Worm (Caenorhabditis elegans) whole organism, L2 larva: ENCODE measurements around the gene srt-54.

Experiments used
- C34F6.9 ChIP-seq: fragments of 150-350 bp; optimal IDR thresholded peaks from 2 replicates; lab custom pipeline; 2014; ENCODE audit warnings: missing biosample characterization, missing genetic modification characterization
- F13H6.1 ChIP-seq: sonication (generic microtip); optimal IDR thresholded peaks from 2 replicates; lab custom pipeline; 2016; ENCODE audit warnings: missing genetic modification characterization, missing compliant biosample characterization
- R02D3.7 ChIP-seq: fragments of 150-350 bp; optimal IDR thresholded peaks from 2 replicates; lab custom pipeline; 2014; ENCODE audit warnings: missing biosample characterization, missing genetic modification characterization
- Y55F3AM.14 ChIP-seq: fragments of 200-800 bp; sonication (Bioruptor generic); optimal IDR thresholded peaks from 2 replicates; lab custom pipeline; 2018; ENCODE audit warnings: mild to moderate bottlenecking, missing genetic modification characterization, missing compliant biosample characterization
- ZK546.5 ChIP-seq: sonication (generic microtip); optimal IDR thresholded peaks from 2 replicates; lab custom pipeline; 2017; ENCODE audit warnings: missing biosample characterization, missing genetic modification characterization
- aly-2 ChIP-seq: fragments of 150-350 bp; optimal IDR thresholded peaks from 2 replicates; lab custom pipeline; 2014; ENCODE audit warnings: missing biosample characterization, missing genetic modification characterization
- ama-1 ChIP-seq: fragments of 150-350 bp; optimal IDR thresholded peaks from 2 replicates; lab custom pipeline; 2018; ENCODE audit warnings: inconsistent platforms
- blmp-1 ChIP-seq: sonication (generic microtip); optimal IDR thresholded peaks from 2 replicates; lab custom pipeline; 2017; ENCODE audit warnings: missing genetic modification characterization, mild to moderate bottlenecking, missing compliant biosample characterization, antibody characterized with exemption, moderate library complexity; ENCODE audit not compliant: insufficient read depth
- crh-2 ChIP-seq: sonication (generic microtip); optimal IDR thresholded peaks from 2 replicates; lab custom pipeline; 2017; ENCODE audit warnings: missing biosample characterization, missing genetic modification characterization
- dmd-4 ChIP-seq: sonication (generic microtip); optimal IDR thresholded peaks from 2 replicates; lab custom pipeline; 2017; ENCODE audit warnings: missing biosample characterization, missing genetic modification characterization
- egl-27 ChIP-seq: sonication (generic microtip); optimal IDR thresholded peaks from 3 replicates; lab custom pipeline; 2017; ENCODE audit warnings: missing biosample characterization, missing genetic modification reagents, missing genetic modification characterization
- fos-1 ChIP-seq: fragments of 150-350 bp; optimal IDR thresholded peaks from 2 replicates; lab custom pipeline; 2014; ENCODE audit warnings: missing biosample characterization, missing genetic modification characterization
- gmeb-1 ChIP-seq: fragments of 150-350 bp; optimal IDR thresholded peaks from 2 replicates; lab custom pipeline; 2014; ENCODE audit warnings: missing biosample characterization, missing genetic modification characterization
- lin-11 ChIP-seq: fragments of 150-350 bp; sonication (generic microtip); optimal IDR thresholded peaks from 2 replicates; lab custom pipeline; 2014; ENCODE audit warnings: missing biosample characterization, missing genetic modification characterization, inconsistent platforms, mixed read lengths
- lin-13 ChIP-seq: fragments of 150-350 bp; optimal IDR thresholded peaks from 2 replicates; lab custom pipeline; 2014; ENCODE audit warnings: missing biosample characterization, missing genetic modification reagents, missing genetic modification characterization
- lin-39 ChIP-seq: fragments of 150-350 bp; optimal IDR thresholded peaks from 2 replicates; lab custom pipeline; 2014; ENCODE audit warnings: missing biosample characterization, missing genetic modification reagents, missing genetic modification characterization
- lsy-2 ChIP-seq, 2 experiments: fragments of 150-350 bp in 1 of 2; sonication (generic microtip) in 1 of 2; optimal IDR thresholded peaks; 2 replicates each; lab custom pipeline; 2014 to 2017; ENCODE audit warnings: missing biosample characterization in 2 of 2, missing genetic modification characterization in 2 of 2
- mab-5 ChIP-seq: fragments of 150-350 bp; optimal IDR thresholded peaks from 2 replicates; lab custom pipeline; 2014; ENCODE audit warnings: missing biosample characterization, missing genetic modification characterization
- mdl-1 ChIP-seq, 2 experiments: fragments of 150-350 bp in 1 of 2; sonication (generic microtip) in 1 of 2; optimal IDR thresholded peaks; 2 replicates each; lab custom pipeline; 2017; ENCODE audit warnings: missing biosample characterization in 2 of 2, missing genetic modification characterization in 2 of 2
- nhr-10 ChIP-seq: sonication (generic microtip); optimal IDR thresholded peaks from 2 replicates; lab custom pipeline; 2017; ENCODE audit warnings: missing biosample characterization, missing genetic modification characterization
- nhr-11 ChIP-seq: fragments of 150-350 bp; optimal IDR thresholded peaks from 2 replicates; lab custom pipeline; 2014; ENCODE audit warnings: missing biosample characterization, missing genetic modification characterization
- nhr-12 ChIP-seq: fragments of 150-350 bp; optimal IDR thresholded peaks from 2 replicates; lab custom pipeline; 2014; ENCODE audit warnings: missing biosample characterization, missing genetic modification characterization
- nhr-129 ChIP-seq: fragments of 150-350 bp; optimal IDR thresholded peaks from 2 replicates; lab custom pipeline; 2014; ENCODE audit warnings: missing biosample characterization, missing genetic modification characterization
- nhr-23 ChIP-seq: fragments of 150-350 bp; optimal IDR thresholded peaks from 2 replicates; lab custom pipeline; 2014; ENCODE audit warnings: missing biosample characterization, missing genetic modification reagents, missing genetic modification characterization
- nhr-25 ChIP-seq: fragments of 150-350 bp; sonication (generic microtip); optimal IDR thresholded peaks from 3 replicates; lab custom pipeline; 2014; ENCODE audit warnings: missing biosample characterization, missing genetic modification characterization
- nhr-6 ChIP-seq: fragments of 150-350 bp; optimal IDR thresholded peaks from 2 replicates; lab custom pipeline; 2014; ENCODE audit warnings: missing biosample characterization, missing genetic modification characterization
- nhr-77 ChIP-seq: fragments of 150-350 bp; optimal IDR thresholded peaks from 2 replicates; lab custom pipeline; 2014; ENCODE audit warnings: missing biosample characterization, missing genetic modification characterization
- peb-1 ChIP-seq: fragments of 150-350 bp; optimal IDR thresholded peaks from 2 replicates; lab custom pipeline; 2014; ENCODE audit warnings: missing biosample characterization, missing genetic modification characterization
- sem-4 ChIP-seq: fragments of 150-350 bp; optimal IDR thresholded peaks from 2 replicates; lab custom pipeline; 2014; ENCODE audit warnings: missing biosample characterization, missing genetic modification reagents, missing genetic modification characterization
- skn-1 ChIP-seq: sonication (generic microtip); optimal IDR thresholded peaks from 2 replicates; lab custom pipeline; 2017; ENCODE audit warnings: missing biosample characterization, missing genetic modification characterization
- sma-3 ChIP-seq: sonication (generic microtip); optimal IDR thresholded peaks from 2 replicates; lab custom pipeline; 2016; ENCODE audit warnings: missing genetic modification reagents, missing genetic modification characterization, missing compliant biosample characterization
- sma-9 ChIP-seq, 2 experiments: fragments of 150-350 bp in 1 of 2; sonication (generic microtip) in 1 of 2; optimal IDR thresholded peaks; 2 replicates each; lab custom pipeline; 2014 to 2016; ENCODE audit warnings: missing genetic modification characterization in 2 of 2, mild to moderate bottlenecking in 1 of 2, missing biosample characterization in 1 of 2, missing compliant biosample characterization in 1 of 2, missing genetic modification reagents in 1 of 2, moderate library complexity in 1 of 2
- snpc-4 ChIP-seq: fragments of 150-350 bp; optimal IDR thresholded peaks from 2 replicates; lab custom pipeline; 2014; ENCODE audit warnings: missing biosample characterization, missing genetic modification characterization
- unc-39 ChIP-seq: fragments of 150-350 bp; optimal IDR thresholded peaks from 2 replicates; lab custom pipeline; 2014; ENCODE audit warnings: missing biosample characterization, missing genetic modification characterization
- zag-1 ChIP-seq: fragments of 150-350 bp; optimal IDR thresholded peaks from 2 replicates; lab custom pipeline; 2014; ENCODE audit warnings: missing biosample characterization, missing genetic modification characterization
- ztf-11 ChIP-seq: sonication (generic microtip); optimal IDR thresholded peaks from 2 replicates; lab custom pipeline; 2017; ENCODE audit warnings: missing biosample characterization, missing genetic modification characterization
- ztf-4 ChIP-seq: fragments of 150-350 bp; optimal IDR thresholded peaks from 2 replicates; lab custom pipeline; 2014; ENCODE audit warnings: missing biosample characterization, missing genetic modification characterization

The srt-54 gene

DNA sequence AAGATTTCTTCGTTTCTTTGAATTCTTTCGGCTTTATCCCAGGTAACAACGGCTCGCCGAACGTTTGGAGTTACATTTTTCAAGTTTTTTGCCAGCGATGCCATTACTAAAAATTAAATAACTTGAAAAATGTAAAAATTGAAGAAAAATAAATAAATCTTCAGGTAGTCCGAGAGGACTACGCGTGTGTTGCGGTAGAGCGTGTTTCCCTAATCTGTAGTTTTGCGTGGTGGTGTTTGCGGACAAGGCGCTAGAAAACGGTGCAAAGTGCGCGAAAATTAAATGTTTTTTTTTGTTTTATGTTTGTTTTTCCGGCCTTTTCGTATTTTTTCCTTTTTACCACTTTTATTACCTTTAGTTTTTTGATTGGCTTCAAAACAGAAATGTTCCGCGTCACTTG, 38.9 kb downstream of the srt-54 start, which contains the start of gene mrpl-28 (continued):
- TF ChIP-seq crh-2 (tag; lab: Kevin White, UChicago) (peak; percentile 95), nhr-6 (peak; percentile 90), lsy-2 (tag; optimal IDR thresholded peaks at IDR 0.05; lab: Kevin White, UChicago) (peak; percentile 90 to 95), R02D3.7 (tag; lab: Kevin White, UChicago) (peak; percentile 73), nhr-129 (tag; lab: Kevin White, UChicago) (peak; percentile 85), lin-11 (peak; percentile 96), lin-13 (GFP tag; lab: Kevin White, UChicago) (peak; percentile 95), sma-9 (GFP tag; optimal IDR thresholded peaks at IDR 0.05; lab: Kevin White, UChicago) (peak; percentile 95), sma-9 (tag; optimal IDR thresholded peaks at IDR 0.05; lab: Kevin White, UChicago) (no peak), sma-3 (peak; percentile 95), ztf-11 (tag; lab: Kevin White, UChicago) (no peak), ztf-4 (tag; lab: Kevin White, UChicago) (peak; percentile 86)

DNA sequence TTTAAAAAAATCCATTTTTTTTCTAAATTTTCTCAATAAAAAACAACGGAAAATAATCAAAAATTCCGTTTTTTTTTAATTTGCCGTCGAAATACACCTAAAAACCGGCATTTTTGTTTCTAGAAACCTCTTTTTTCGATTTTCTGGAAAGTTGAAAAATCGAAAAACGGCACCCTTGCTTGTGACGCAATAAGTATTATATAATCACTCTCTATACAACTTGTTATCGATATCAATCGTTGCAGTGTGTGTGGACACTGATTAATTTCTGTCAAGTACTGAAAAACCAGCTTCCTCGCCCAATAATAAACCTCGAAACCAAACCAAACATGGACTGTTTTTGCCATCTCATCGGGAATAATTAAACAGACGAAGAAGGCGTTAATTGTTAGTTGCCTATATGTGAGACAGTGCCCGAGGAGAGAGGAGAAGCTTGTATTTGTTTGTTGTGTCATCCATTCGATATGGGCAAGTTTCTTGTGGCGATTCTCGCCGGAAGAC, 40.0 kb downstream of the srt-54 start:
- TF ChIP-seq F13H6.1 (tag; lab: Kevin White, UChicago): no peak
- TF ChIP-seq nhr-6: no peak
- no peak for TF ChIP-seq ztf-4 (tag; lab: Kevin White, UChicago)
- TF ChIP-seq skn-1 (tag; lab: Kevin White, UChicago): no peak
- no peak for TF ChIP-seq dmd-4 (tag; lab: Kevin White, UChicago)
- TF ChIP-seq blmp-1: no peak
- TF ChIP-seq zag-1: no peak
- TF ChIP-seq sem-4 (tag; lab: Kevin White, UChicago): no peak
- no peak for TF ChIP-seq nhr-129 (tag; lab: Kevin White, UChicago)
- TF ChIP-seq snpc-4 (tag; lab: Kevin White, UChicago): no peak

DNA sequence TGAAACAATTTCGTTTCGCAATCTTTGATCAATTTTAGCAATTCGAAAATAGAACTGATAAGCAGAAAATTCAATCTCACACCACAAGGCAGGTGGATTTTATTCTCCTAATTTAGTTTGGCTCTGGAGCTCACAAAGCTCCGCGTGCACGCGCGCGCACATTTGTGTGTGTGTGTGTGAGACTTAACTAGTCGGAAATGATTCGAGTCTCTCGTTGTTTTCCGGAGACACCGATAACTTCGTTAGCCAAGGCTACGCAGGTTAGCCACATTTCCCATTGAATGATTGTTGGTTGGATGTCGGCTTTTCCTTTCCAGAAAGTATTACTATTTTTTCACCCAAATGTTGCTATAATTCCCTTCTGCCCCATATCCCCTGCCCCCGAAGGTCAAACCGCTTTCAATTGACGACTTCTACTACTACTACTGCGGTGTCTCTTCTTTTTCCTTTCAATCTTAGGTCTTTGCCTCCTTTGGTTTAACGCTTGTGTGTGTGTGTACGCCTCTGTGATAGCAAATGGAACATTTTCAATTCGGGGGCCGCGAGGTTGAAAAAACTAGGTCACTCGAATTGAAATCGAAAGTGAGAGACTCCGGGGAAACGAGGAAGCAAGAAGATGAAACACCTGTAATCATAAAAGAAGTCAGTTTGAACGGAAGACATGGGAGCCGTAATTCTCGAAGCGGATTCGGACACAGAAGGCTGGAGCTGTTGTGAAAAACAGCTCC, 41.2 kb downstream of the srt-54 start:
- TF ChIP-seq F13H6.1 (tag; lab: Kevin White, UChicago) (peak; percentile 7), lin-39 (tag; lab: Kevin White, UChicago) (no peak), nhr-12 (no peak), sma-3 (no peak), mdl-1 (tag; optimal IDR thresholded peaks at IDR 0.05; lab: Kevin White, UChicago) (no peak), nhr-25 (tag; lab: Kevin White, UChicago) (no peak), ama-1 (lab: Kevin White, UChicago) (no peak), nhr-6 (no peak), aly-2 (tag; lab: Kevin White, UChicago) (no peak), lin-11 (peak; percentile 21), nhr-11 (tag; lab: Kevin White, UChicago) (no peak), ZK546.5 (tag; lab: Kevin White, UChicago) (no peak), nhr-10 (tag; lab: Kevin White, UChicago) (no peak), zag-1 (no peak), unc-39 (tag; lab: Kevin White, UChicago) (no peak), nhr-23 (tag; lab: Kevin White, UChicago) (no peak), nhr-77 (tag; lab: Kevin White, UChicago) (no peak), ztf-4 (tag; lab: Kevin White, UChicago) (no peak), egl-27 (tag; lab: Kevin White, UChicago) (peak; percentile 3), Y55F3AM.14 (GFP tag; lab: Kevin White, UChicago) (no peak), peb-1 (no peak), lin-13 (GFP tag; lab: Kevin White, UChicago) (no peak), snpc-4 (tag; lab: Kevin White, UChicago) (no peak), fos-1 (peak; percentile 37), blmp-1 (peak; percentile 80)

DNA sequence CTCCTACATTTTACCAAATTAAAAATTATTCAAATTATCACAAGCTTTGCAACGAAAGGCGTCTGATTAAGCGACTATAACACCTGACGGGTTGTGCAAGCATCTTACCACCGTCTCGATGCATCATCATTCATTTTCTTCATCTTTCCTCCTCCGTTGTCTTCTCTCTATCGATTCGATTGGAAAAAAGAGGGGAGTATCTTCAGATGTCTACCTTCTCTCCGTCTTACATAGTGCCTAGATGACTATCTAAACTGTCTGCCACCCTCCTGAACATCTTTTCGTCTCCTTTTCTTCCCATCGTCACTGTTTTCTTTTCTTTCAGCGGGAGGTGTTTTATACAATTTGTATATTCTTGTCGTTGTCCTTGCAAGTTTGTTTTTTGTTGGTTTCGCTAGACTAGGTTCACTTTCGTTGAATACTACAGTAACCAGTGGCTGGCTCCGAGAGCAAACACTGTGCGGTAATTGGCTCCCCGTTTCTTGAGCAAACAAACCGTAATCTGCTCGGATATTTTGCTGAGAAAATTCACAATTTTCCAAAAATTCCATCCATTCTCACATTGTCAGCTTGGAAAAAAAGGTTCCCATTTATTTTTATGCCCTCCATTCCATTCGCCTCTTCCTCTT, 42.4 kb downstream of the srt-54 start:
- TF ChIP-seq nhr-25 (tag; lab: Kevin White, UChicago): peak; percentile 37
- TF ChIP-seq sma-9 (GFP tag; optimal IDR thresholded peaks at IDR 0.05; lab: Kevin White, UChicago): peak; percentile 39
- TF ChIP-seq sma-9 (tag; optimal IDR thresholded peaks at IDR 0.05; lab: Kevin White, UChicago): no peak
- TF ChIP-seq sma-3: peak; percentile 5
- peak in 1 of 2 experiments; percentile 42 for TF ChIP-seq lsy-2 (tag; optimal IDR thresholded peaks at IDR 0.05; lab: Kevin White, UChicago)
- TF ChIP-seq gmeb-1 (tag; lab: Kevin White, UChicago): peak; percentile 13
- peak; percentile 61 for TF ChIP-seq fos-1
- TF ChIP-seq nhr-129 (tag; lab: Kevin White, UChicago): peak; percentile 70
- TF ChIP-seq F13H6.1 (tag; lab: Kevin White, UChicago): peak; percentile 17
- no peak for TF ChIP-seq ztf-11 (tag; lab: Kevin White, UChicago)
- TF ChIP-seq blmp-1: peak; percentile 35
- TF ChIP-seq sem-4 (tag; lab: Kevin White, UChicago): no peak
- TF ChIP-seq C34F6.9 (tag; lab: Kevin White, UChicago): peak; percentile 45
- peak; percentile 13 for TF ChIP-seq lin-13 (GFP tag; lab: Kevin White, UChicago)
- no peak for TF ChIP-seq mab-5 (tag; lab: Kevin White, UChicago)
- TF ChIP-seq crh-2 (tag; lab: Kevin White, UChicago): peak; percentile 46
